Fruit fly (Drosophila melanogaster) Kc167 (cell line): Measurements from ENCODE around the gene zuc.

Source experiments
- Sin3A ChIP-seq: fragments of >200 bp; optimal IDR thresholded peaks from 2 replicates; lab custom pipeline; 2018; ENCODE audit warnings: missing external identifiers
- h ChIP-seq: fragments of >200 bp; optimal IDR thresholded peaks from 3 replicates; lab custom pipeline; 2018; ENCODE audit warnings: missing external identifiers
- insv ChIP-seq: fragments of >200 bp; optimal IDR thresholded peaks from 3 replicates; lab custom pipeline; 2018; ENCODE audit warnings: missing external identifiers

- TF ChIP-seq Sin3A (lab: Kevin White, UChicago) (no peak), h (lab: Kevin White, UChicago) (no peak), insv (lab: Kevin White, UChicago) (no peak)
Observed at dm6 chr2L:12001132-12001531, 11.4 kb upstream of the zuc start.
